Fruit fly (Drosophila melanogaster): ENCODE measurements around the gene CG42534.

CG42534 gene

dm6 chr3R:27330782-27331181, 9.6 kb upstream of the CG42534 start, which contains the start of gene CG3330:
TSS of gene CG3330 (minus strand) at chr3R:27330882.
- TF ChIP-seq achi (GFP tag; optimal IDR thresholded peaks at IDR 0.05) (no peak), fkh (GFP tag; optimal IDR thresholded peaks at IDR 0.05) (no peak), net (GFP tag; optimal IDR thresholded peaks at IDR 0.05) (no peak), CG8632 (GFP tag; optimal IDR thresholded peaks at IDR 0.05) (no peak), CG7368 (GFP tag; optimal IDR thresholded peaks at IDR 0.05) (no peak), CG8119 (GFP tag; IDR thresholded peaks at IDR 0.05) (no peak), CG16779 (tag; optimal IDR thresholded peaks at IDR 0.05) (no peak), CG8319 (GFP tag; optimal IDR thresholded peaks at IDR 0.05) (no peak), CG6792 (GFP tag; optimal IDR thresholded peaks at IDR 0.05) (no peak), CG34406 (GFP tag; optimal IDR thresholded peaks at IDR 0.05) (no peak), Sox15 (GFP tag; optimal IDR thresholded peaks at IDR 0.05) (no peak), Hr38 (GFP tag; optimal IDR thresholded peaks at IDR 0.05) (no peak), Ets21C (GFP tag; optimal IDR thresholded peaks at IDR 0.05) (no peak), Eip78C (GFP tag) (no peak), CG3919 (GFP tag; optimal IDR thresholded peaks at IDR 0.05) (no peak), CG4318 (GFP tag; optimal IDR thresholded peaks at IDR 0.05) (no peak), cyc (GFP tag; optimal IDR thresholded peaks at IDR 0.05) (no peak)

- TF ChIP-seq Sox15 (GFP tag; optimal IDR thresholded peaks at IDR 0.05) (no peak), ss (GFP tag; optimal IDR thresholded peaks at IDR 0.05) (no peak), eg (GFP tag; IDR thresholded peaks at IDR 0.05) (no peak), CG32006 (GFP tag; optimal IDR thresholded peaks at IDR 0.05) (no peak), achi (GFP tag; optimal IDR thresholded peaks at IDR 0.05) (no peak), svp (GFP tag) (no peak), CG31627 (GFP tag; optimal IDR thresholded peaks at IDR 0.05) (no peak), cyc (GFP tag; optimal IDR thresholded peaks at IDR 0.05) (no peak), Lpt (GFP tag; optimal IDR thresholded peaks at IDR 0.05) (no peak), CG6163 (GFP tag; IDR thresholded peaks at IDR 0.05) (no peak), Gug (GFP tag; IDR thresholded peaks at IDR 0.05) (no peak), Hr4 (GFP tag; optimal IDR thresholded peaks at IDR 0.05) (no peak), CG3919 (GFP tag; optimal IDR thresholded peaks at IDR 0.05) (no peak), OdsH (GFP tag; optimal IDR thresholded peaks at IDR 0.05) (no peak), Eip93F (GFP tag; optimal IDR thresholded peaks at IDR 0.05) (no peak), CG11294 (GFP tag; IDR thresholded peaks at IDR 0.05) (no peak), esn (GFP tag; optimal IDR thresholded peaks at IDR 0.05) (no peak), CG34406 (GFP tag; optimal IDR thresholded peaks at IDR 0.05) (no peak)
Measured at dm6 chr3R:27368617-27369016, 28.2 kb downstream of the CG42534 start, which contains the start of gene CG46335. TSS of gene CG46335 (minus strand) at chr3R:27368717.

dm6 chr3R:27407049-27407448, 66.6 kb downstream of the CG42534 start:
- peak; percentile 53 for TF ChIP-seq CG15336 (GFP tag; IDR thresholded peaks at IDR 0.05)
- TF ChIP-seq fkh (GFP tag; optimal IDR thresholded peaks at IDR 0.05) = peak; percentile 16
- peak; percentile 74; the same call in 2 of the 3 replicates for TF ChIP-seq eg (GFP tag; IDR thresholded peaks at IDR 0.05)
- peak in 1 of 2 experiments; percentile 20 for TF ChIP-seq salr (GFP tag; optimal IDR thresholded peaks at IDR 0.05)
- TF ChIP-seq CG3919 (GFP tag; optimal IDR thresholded peaks at IDR 0.05) = peak; percentile 5
- peak; percentile 42 for TF ChIP-seq CG6276 (GFP tag; optimal IDR thresholded peaks at IDR 0.05)
- TF ChIP-seq achi (GFP tag; optimal IDR thresholded peaks at IDR 0.05) = no peak
- peak; percentile 47; the same call in 1 of the 2 replicates for TF ChIP-seq CG11294 (GFP tag; IDR thresholded peaks at IDR 0.05)
- TF ChIP-seq CG31627 (GFP tag; optimal IDR thresholded peaks at IDR 0.05) = no peak
- peak; percentile 45; the same call in 1 of the 3 replicates for TF ChIP-seq CG6163 (GFP tag; IDR thresholded peaks at IDR 0.05)
- no peak for TF ChIP-seq pdm3 (GFP tag; optimal IDR thresholded peaks at IDR 0.05)
- TF ChIP-seq Gug (GFP tag; IDR thresholded peaks at IDR 0.05) = peak; percentile 71
- TF ChIP-seq Hr4 (GFP tag; optimal IDR thresholded peaks at IDR 0.05) = peak; percentile 56
- peak; percentile 56 for TF ChIP-seq CG8119 (GFP tag; IDR thresholded peaks at IDR 0.05)
- peak; percentile 30 for TF ChIP-seq Eip78C (GFP tag)
- peak; percentile 42 for TF ChIP-seq CG32006 (GFP tag; optimal IDR thresholded peaks at IDR 0.05)

dm6 chr3R:27408683-27409082, 68.3 kb downstream of the CG42534 start:
- no peak for TF ChIP-seq CG6276 (GFP tag; optimal IDR thresholded peaks at IDR 0.05)
- TF ChIP-seq Eip78C (GFP tag) = peak; percentile 54
- no peak for TF ChIP-seq OdsH (GFP tag; optimal IDR thresholded peaks at IDR 0.05)
- no peak for TF ChIP-seq cyc (GFP tag; optimal IDR thresholded peaks at IDR 0.05)
- no peak for TF ChIP-seq achi (GFP tag; optimal IDR thresholded peaks at IDR 0.05)
- TF ChIP-seq Eip93F (GFP tag; optimal IDR thresholded peaks at IDR 0.05) = no peak
